Fruit fly (Drosophila melanogaster) whole organism, embryonic: ENCODE data around the gene CG32371.

Experiments used
- Adf1 ChIP-seq: fragments of 200-800 bp; sonication (Bioruptor generic); IDR thresholded peaks from 2 replicates; pipeline ENCODE4 v1.3.6; 2022; ENCODE audit warnings: missing biosample characterization, missing genetic modification characterization
- Asciz ChIP-seq: fragments of 200-800 bp; sonication (Bioruptor generic); optimal IDR thresholded peaks from 2 replicates; lab custom pipeline; 2017; ENCODE audit warnings: missing biosample characterization, mild to moderate bottlenecking, missing genetic modification characterization, missing genetic modification reagents
- CG1024 ChIP-seq: fragments of 200-800 bp; sonication (Bioruptor generic); IDR thresholded peaks from 2 replicates; pipeline ENCODE4 v1.3.6; 2022; ENCODE audit warnings: missing biosample characterization, missing genetic modification characterization
- CG13424 ChIP-seq: fragments of 200-800 bp; sonication (Bioruptor generic); optimal IDR thresholded peaks from 2 replicates; lab custom pipeline; 2019; ENCODE audit warnings: missing biosample characterization, mild to moderate bottlenecking, missing genetic modification characterization, moderate library complexity
- CG14710 ChIP-seq: fragments of 200-800 bp; sonication (Bioruptor generic); optimal IDR thresholded peaks from 3 replicates; lab custom pipeline; 2019; ENCODE audit warnings: missing biosample characterization, mild to moderate bottlenecking, missing genetic modification characterization, moderate library complexity
- CG14860 ChIP-seq: fragments of 200-800 bp; sonication (Bioruptor generic); IDR thresholded peaks from 3 replicates; pipeline ENCODE4 v1.3.6; 2022; ENCODE audit warnings: missing biosample characterization, missing genetic modification characterization; ENCODE audit not compliant: partially characterized antibody
- CG15601 ChIP-seq: fragments of 200-800 bp; sonication (Bioruptor generic); optimal IDR thresholded peaks from 3 replicates; lab custom pipeline; 2019; ENCODE audit warnings: missing biosample characterization, mild to moderate bottlenecking, missing genetic modification characterization, moderate library complexity
- CG16863 ChIP-seq: fragments of 200-800 bp; sonication (Bioruptor generic); optimal IDR thresholded peaks from 3 replicates; lab custom pipeline; 2016; ENCODE audit warnings: missing biosample characterization, missing genetic modification characterization
- CG17385 ChIP-seq: fragments of 200-800 bp; sonication (Bioruptor generic); optimal IDR thresholded peaks from 3 replicates; lab custom pipeline; 2018; ENCODE audit warnings: missing biosample characterization, mild to moderate bottlenecking, missing genetic modification characterization
- CG17802 ChIP-seq: fragments of 200-800 bp; sonication (Bioruptor generic); optimal IDR thresholded peaks from 2 replicates; lab custom pipeline; 2018; ENCODE audit warnings: missing biosample characterization, mild to moderate bottlenecking, missing genetic modification characterization, moderate library complexity
- CG18262 ChIP-seq: fragments of 200-800 bp; optimal IDR thresholded peaks from 3 replicates; lab custom pipeline; 2019; ENCODE audit warnings: missing biosample characterization, mild to moderate bottlenecking, missing genetic modification characterization, moderate library complexity
- CG2875 ChIP-seq: fragments of 200-800 bp; sonication (Bioruptor generic); optimal IDR thresholded peaks from 2 replicates; lab custom pipeline; 2017; ENCODE audit warnings: missing biosample characterization, mild to moderate bottlenecking, missing genetic modification characterization, missing genetic modification reagents
- CG3281 ChIP-seq: fragments of 200-800 bp; sonication (Bioruptor generic); optimal IDR thresholded peaks from 3 replicates; lab custom pipeline; 2017; ENCODE audit warnings: missing biosample characterization, mild to moderate bottlenecking, missing genetic modification characterization
- CG3847 ChIP-seq: fragments of 200-800 bp; sonication (Bioruptor generic); IDR thresholded peaks from 2 replicates; pipeline ENCODE4 v1.3.6; 2022; ENCODE audit warnings: missing biosample characterization, missing genetic modification characterization
- CG4424 ChIP-seq: fragments of 200-800 bp; sonication (Bioruptor generic); optimal IDR thresholded peaks from 3 replicates; lab custom pipeline; 2016; ENCODE audit warnings: missing biosample characterization, missing genetic modification characterization
- CG5953 ChIP-seq: fragments of 200-800 bp; sonication (Bioruptor generic); IDR thresholded peaks from 2 replicates; pipeline ENCODE4 v1.3.6; 2022; ENCODE audit warnings: missing biosample characterization, missing genetic modification characterization
- CG6254 ChIP-seq: fragments of 200-800 bp; sonication (Bioruptor generic); optimal IDR thresholded peaks from 3 replicates; lab custom pipeline; 2017; ENCODE audit warnings: mild to moderate bottlenecking, missing biosample characterization, missing genetic modification reagents, missing genetic modification characterization
- CG7928 ChIP-seq: fragments of 200-800 bp; sonication (Bioruptor generic); optimal IDR thresholded peaks from 2 replicates; lab custom pipeline; 2017; ENCODE audit warnings: missing biosample characterization, mild to moderate bottlenecking, missing genetic modification characterization
- CG9437 ChIP-seq: fragments of 200-800 bp; sonication (Bioruptor generic); optimal IDR thresholded peaks from 2 replicates; lab custom pipeline; 2018; ENCODE audit warnings: missing biosample characterization, mild to moderate bottlenecking, missing genetic modification characterization
- Dbx ChIP-seq: fragments of 200-800 bp; sonication (Bioruptor generic); IDR thresholded peaks from 3 replicates; pipeline ENCODE4 v1.3.6; 2022; ENCODE audit warnings: missing biosample characterization, missing genetic modification characterization
- HHEX ChIP-seq: fragments of 200-800 bp; sonication (Bioruptor generic); optimal IDR thresholded peaks from 3 replicates; lab custom pipeline; 2017; ENCODE audit warnings: missing biosample characterization, mild to moderate bottlenecking, missing genetic modification characterization, missing genetic modification reagents
- HLH54F ChIP-seq: fragments of 200-800 bp; sonication (Bioruptor generic); optimal IDR thresholded peaks from 3 replicates; lab custom pipeline; 2016; ENCODE audit warnings: missing biosample characterization, missing genetic modification characterization
- Hr3 ChIP-seq: fragments of 200-800 bp; sonication (Bioruptor generic); optimal IDR thresholded peaks from 3 replicates; lab custom pipeline; 2016; ENCODE audit warnings: missing biosample characterization, missing genetic modification characterization
- Hr51 ChIP-seq, 2 experiments: fragments of 200-800 bp; sonication (Bioruptor generic); optimal IDR thresholded peaks; 2 replicates in 1 of 2; 3 replicates in 1 of 2; lab custom pipeline; 2016 to 2018; ENCODE audit warnings: missing biosample characterization in 2 of 2, missing genetic modification characterization in 2 of 2, mild to moderate bottlenecking in 1 of 2, moderate library complexity in 1 of 2
- Hsf ChIP-seq: fragments of 200-800 bp; sonication (Bioruptor generic); optimal IDR thresholded peaks from 3 replicates; lab custom pipeline; 2016; ENCODE audit warnings: missing biosample characterization, missing genetic modification characterization
- Jarid2 ChIP-seq: fragments of 200-800 bp; sonication (Bioruptor generic); optimal IDR thresholded peaks from 3 replicates; lab custom pipeline; 2017; ENCODE audit warnings: mild to moderate bottlenecking, missing biosample characterization, missing genetic modification reagents, missing genetic modification characterization
- MESR4 ChIP-seq: fragments of 200-800 bp; sonication (Bioruptor generic); optimal IDR thresholded peaks from 2 replicates; lab custom pipeline; 2018; ENCODE audit warnings: missing biosample characterization, mild to moderate bottlenecking, missing genetic modification characterization, moderate library complexity
- Sox102F ChIP-seq: fragments of 200-800 bp; sonication (Bioruptor generic); optimal IDR thresholded peaks from 2 replicates; lab custom pipeline; 2018; ENCODE audit warnings: missing biosample characterization, mild to moderate bottlenecking, missing genetic modification characterization, moderate library complexity
- Ssrp ChIP-seq: fragments of 200-800 bp; sonication (Bioruptor generic); optimal IDR thresholded peaks from 2 replicates; lab custom pipeline; 2018; ENCODE audit warnings: missing biosample characterization, mild to moderate bottlenecking, missing genetic modification characterization, moderate library complexity
- al ChIP-seq: fragments of 200-800 bp; sonication (Bioruptor generic); IDR thresholded peaks from 2 replicates; pipeline ENCODE4 v1.3.6; 2022; ENCODE audit warnings: missing biosample characterization, missing genetic modification characterization
- ap ChIP-seq: fragments of 200-800 bp; sonication (Bioruptor generic); IDR thresholded peaks from 2 replicates; pipeline ENCODE4 v1.3.6; 2022; ENCODE audit warnings: missing biosample characterization, missing genetic modification characterization
- az2 ChIP-seq: fragments of 200-800 bp; sonication (Bioruptor generic); optimal IDR thresholded peaks from 3 replicates; lab custom pipeline; 2016; ENCODE audit warnings: missing biosample characterization, missing genetic modification characterization
- dmrt99B ChIP-seq: fragments of 200-800 bp; sonication (Bioruptor generic); optimal IDR thresholded peaks from 2 replicates; lab custom pipeline; 2018; ENCODE audit warnings: missing biosample characterization, mild to moderate bottlenecking, missing genetic modification characterization, moderate library complexity
- dpn ChIP-seq, 2 experiments: fragments of 200-800 bp; sonication (Bioruptor generic); optimal IDR thresholded peaks; 3 replicates each; lab custom pipeline; 2016; ENCODE audit warnings: missing biosample characterization in 2 of 2, missing genetic modification characterization in 2 of 2
- esg ChIP-seq: fragments of 200-800 bp; sonication (Bioruptor generic); conservative IDR thresholded peaks from 2 replicates; pipeline ENCODE4 v1.3.6; 2022; ENCODE audit warnings: missing biosample characterization, missing genetic modification characterization
- eve ChIP-seq, 2 experiments: fragments of >200 bp; optimal IDR thresholded peaks; 2 replicates each; lab custom pipeline; 2017; ENCODE audit warnings: missing biosample characterization in 2 of 2, missing genetic modification characterization in 2 of 2
- eyg ChIP-seq: fragments of 200-800 bp; sonication (Bioruptor generic); optimal IDR thresholded peaks from 3 replicates; lab custom pipeline; 2016; ENCODE audit warnings: missing biosample characterization, missing genetic modification characterization
- gsb ChIP-seq: fragments of 200-800 bp; sonication (Bioruptor generic); IDR thresholded peaks from 2 replicates; pipeline ENCODE4 v1.3.6; 2022; ENCODE audit warnings: missing biosample characterization, missing genetic modification characterization
- gsb-n ChIP-seq: fragments of 200-800 bp; sonication (Bioruptor generic); optimal IDR thresholded peaks from 3 replicates; lab custom pipeline; 2018; ENCODE audit warnings: missing biosample characterization, mild to moderate bottlenecking, missing genetic modification characterization
- nau ChIP-seq: fragments of 200-800 bp; sonication (Bioruptor generic); optimal IDR thresholded peaks from 3 replicates; lab custom pipeline; 2017; ENCODE audit warnings: missing biosample characterization, mild to moderate bottlenecking, missing genetic modification characterization, missing genetic modification reagents
- pho ChIP-seq: fragments of 200-800 bp; sonication (Bioruptor generic); optimal IDR thresholded peaks from 2 replicates; lab custom pipeline; 2016; ENCODE audit warnings: missing biosample characterization, missing genetic modification characterization
- prd ChIP-seq, 3 experiments: fragments of >200 bp in 2 of 3; fragments of 200-800 bp in 1 of 3; sonication (Bioruptor generic) in 1 of 3; optimal IDR thresholded peaks in 2 of 3; IDR thresholded peaks in 1 of 3; 2 replicates in 2 of 3; 3 replicates in 1 of 3; pipeline versions ENCODE4 v1.3.6 to Lab custom; 2017 to 2022; ENCODE audit warnings: missing biosample characterization in 1 of 3, missing genetic modification characterization in 1 of 3
- psq ChIP-seq: fragments of 200-800 bp; sonication (Bioruptor generic); optimal IDR thresholded peaks from 2 replicates; lab custom pipeline; 2017; ENCODE audit warnings: missing biosample characterization, missing genetic modification characterization
- ro ChIP-seq: fragments of 200-800 bp; sonication (Bioruptor generic); IDR thresholded peaks from 2 replicates; pipeline ENCODE4 v1.3.6; 2022; ENCODE audit warnings: missing biosample characterization, missing genetic modification characterization
- slp2 ChIP-seq: fragments of 200-800 bp; sonication (Bioruptor generic); optimal IDR thresholded peaks from 2 replicates; lab custom pipeline; 2016; ENCODE audit warnings: missing biosample characterization, missing genetic modification characterization
- sug ChIP-seq: fragments of 200-800 bp; optimal IDR thresholded peaks from 2 replicates; lab custom pipeline; 2019; ENCODE audit warnings: missing biosample characterization, mild to moderate bottlenecking, missing genetic modification characterization, moderate library complexity
- tgo ChIP-seq: fragments of 200-800 bp; sonication (Bioruptor generic); IDR thresholded peaks from 3 replicates; pipeline ENCODE4 v1.3.6; 2022; ENCODE audit warnings: missing biosample characterization, missing genetic modification characterization
- tio ChIP-seq: fragments of 200-800 bp; sonication (Bioruptor generic); optimal IDR thresholded peaks from 2 replicates; lab custom pipeline; 2017; ENCODE audit warnings: missing biosample characterization, missing genetic modification characterization, inconsistent platforms
- toy ChIP-seq: fragments of 200-800 bp; sonication (Bioruptor generic); IDR thresholded peaks from 2 replicates; pipeline ENCODE4 v1.3.6; 2022; ENCODE audit warnings: missing biosample characterization, missing genetic modification characterization
- yki ChIP-seq: fragments of >200 bp; optimal IDR thresholded peaks from 3 replicates; lab custom pipeline; 2018

Gene CG32371

dm6 chr3L:7783383-7783782 is 15.2 kb upstream of the CG32371 start (continued):
- no peak for TF ChIP-seq ro
- no peak for TF ChIP-seq psq (GFP tag; lab: Kevin White, UChicago)
- no peak for TF ChIP-seq CG14860 (GFP tag; lab: Robert Waterston, UW)
- peak; percentile 14 for TF ChIP-seq CG13424 (tag; lab: Kevin White, UChicago)
- no peak for TF ChIP-seq yki (lab: Kevin White, UChicago)
- TF ChIP-seq eve (GFP tag; optimal IDR thresholded peaks at IDR 0.05; lab: Kevin White, UChicago), result peak in 1 of 2 experiments; percentile 24
- no peak for TF ChIP-seq Adf1 (GFP tag; lab: Robert Waterston, UW)
- TF ChIP-seq Hr51 (GFP tag; optimal IDR thresholded peaks at IDR 0.05; lab: Kevin White, UChicago), result peak in 1 of 2 experiments; percentile 53
- TF ChIP-seq CG7928 (GFP tag; lab: Kevin White, UChicago), result no peak
- no peak for TF ChIP-seq MESR4 (GFP tag; lab: Kevin White, UChicago)
- TF ChIP-seq CG15601 (tag; lab: Kevin White, UChicago), result no peak
- TF ChIP-seq Sox102F (GFP tag; lab: Kevin White, UChicago), result peak; percentile 55
- peak; percentile 48; the same call in 1 of the 3 replicates for TF ChIP-seq tgo
- TF ChIP-seq Hsf, result peak; percentile 4
- no peak for TF ChIP-seq HLH54F (GFP tag; lab: Kevin White, UChicago)
- TF ChIP-seq gsb (GFP tag; lab: Robert Waterston, UW), result peak; percentile 31; the same call in 1 of the 2 replicates
- no peak for TF ChIP-seq CG17385 (GFP tag; lab: Kevin White, UChicago)
- no peak for TF ChIP-seq prd (optimal IDR thresholded peaks at IDR 0.05; lab: Kevin White, UChicago)
- TF ChIP-seq prd (GFP tag; IDR thresholded peaks at IDR 0.05; lab: Robert Waterston, UW), result no peak; the same call in 2 of the 3 replicates
- peak; percentile 29; the same call in 1 of the 3 replicates for TF ChIP-seq Dbx (GFP tag; lab: Robert Waterston, UW)
- TF ChIP-seq CG18262 (tag; lab: Kevin White, UChicago), result peak; percentile 1
- peak; percentile 8; the same call in 1 of the 2 replicates for TF ChIP-seq al (GFP tag; lab: Robert Waterston, UW)
- TF ChIP-seq CG14710 (tag; lab: Kevin White, UChicago), result no peak
- TF ChIP-seq CG9437 (GFP tag; lab: Kevin White, UChicago), result no peak
- TF ChIP-seq Asciz (GFP tag; lab: Kevin White, UChicago), result no peak
- no peak for TF ChIP-seq tio
- TF ChIP-seq gsb-n, result no peak
- no peak for TF ChIP-seq pho
- peak; percentile 55 for TF ChIP-seq dmrt99B (tag; lab: Kevin White, UChicago)
- peak; percentile 3 for TF ChIP-seq Ssrp
- no peak for TF ChIP-seq CG4424 (GFP tag; lab: Kevin White, UChicago)
- TF ChIP-seq slp2 (GFP tag; lab: Kevin White, UChicago), result no peak
- peak; percentile 4 for TF ChIP-seq CG3281 (GFP tag; lab: Kevin White, UChicago)
- TF ChIP-seq dpn (GFP tag; optimal IDR thresholded peaks at IDR 0.05; lab: Kevin White, UChicago), result peak in 1 of 2 experiments; percentile 35
- TF ChIP-seq CG16863 (GFP tag; lab: Kevin White, UChicago), result no peak
- no peak for TF ChIP-seq CG1024 (GFP tag; lab: Robert Waterston, UW)
- TF ChIP-seq ap (GFP tag; lab: Robert Waterston, UW), result 0 out of 2 replicates have a peak, but pooled peaks have one; percentile 25
- TF ChIP-seq esg (GFP tag; lab: Robert Waterston, UW), result 0 out of 2 replicates have a peak, but pooled peaks have one; percentile 37
- no peak for TF ChIP-seq HHEX (GFP tag; lab: Kevin White, UChicago)
- peak; percentile 36; the same call in 1 of the 2 replicates for TF ChIP-seq CG3847 (GFP tag; lab: Robert Waterston, UW)
- TF ChIP-seq Hr3 (GFP tag; lab: Kevin White, UChicago), result peak; percentile 5
- TF ChIP-seq sug (tag; lab: Kevin White, UChicago), result no peak
- peak; percentile 0 for TF ChIP-seq az2 (GFP tag; lab: Kevin White, UChicago)
- TF ChIP-seq CG17802 (tag; lab: Kevin White, UChicago), result no peak
- no peak for TF ChIP-seq toy (GFP tag; lab: Robert Waterston, UW)
- TF ChIP-seq Jarid2 (GFP tag; lab: Kevin White, UChicago), result no peak
- no peak for TF ChIP-seq CG6254 (GFP tag; lab: Kevin White, UChicago)
- TF ChIP-seq eyg (GFP tag; lab: Kevin White, UChicago), result no peak
- TF ChIP-seq nau (GFP tag; lab: Kevin White, UChicago), result no peak
- TF ChIP-seq CG2875, result no peak
- no peak for TF ChIP-seq CG5953 (GFP tag; lab: Robert Waterston, UW)
